Worm (Caenorhabditis elegans) whole organism, L1 larva: Measurements from ENCODE around the gene clec-125.

Experiments used
- C04F5.9 ChIP-seq: sonication (generic microtip); optimal IDR thresholded peaks from 2 replicates; lab custom pipeline; 2016; ENCODE audit warnings: missing genetic modification characterization, missing compliant biosample characterization
- C16A3.4 ChIP-seq: fragments of 150-350 bp; optimal IDR thresholded peaks from 2 replicates; lab custom pipeline; 2014; ENCODE audit warnings: missing biosample characterization, missing genetic modification characterization
- Y116A8C.19 ChIP-seq: sonication (generic microtip); optimal IDR thresholded peaks from 2 replicates; lab custom pipeline; 2016; ENCODE audit warnings: missing compliant biosample characterization, missing genetic modification characterization, borderline replicate concordance
- aha-1 ChIP-seq: fragments of 150-350 bp; optimal IDR thresholded peaks from 2 replicates; lab custom pipeline; 2014; ENCODE audit warnings: missing biosample characterization, missing genetic modification characterization
- blmp-1 ChIP-seq: fragments of 150-350 bp; optimal IDR thresholded peaks from 2 replicates; lab custom pipeline; 2014; ENCODE audit warnings: missing biosample characterization, missing genetic modification characterization
- ceh-88 ChIP-seq: fragments of 200-800 bp; sonication (Bioruptor generic); IDR thresholded peaks from 2 replicates; pipeline ENCODE4 v1.3.6; 2022; ENCODE audit warnings: missing genetic modification characterization, missing compliant biosample characterization
- ceh-90 ChIP-seq: sonication (generic microtip); optimal IDR thresholded peaks from 2 replicates; lab custom pipeline; 2016; ENCODE audit warnings: missing genetic modification characterization, missing compliant biosample characterization
- dpl-1 ChIP-seq, 3 experiments: fragments of 150-350 bp in 2 of 3; sonication (generic microtip) in 1 of 3; optimal IDR thresholded peaks; 2 replicates each; lab custom pipeline; 2014 to 2017; ENCODE audit warnings: missing biosample characterization in 3 of 3, missing genetic modification characterization in 3 of 3, missing genetic modification reagents in 3 of 3
- dsc-1 ChIP-seq: sonication (generic microtip); optimal IDR thresholded peaks from 2 replicates; lab custom pipeline; 2016; ENCODE audit warnings: mild to moderate bottlenecking, missing genetic modification characterization, missing compliant biosample characterization
- efl-1 ChIP-seq, 4 experiments: fragments of 150-350 bp; optimal IDR thresholded peaks in 3 of 4; peaks in 1 of 4; 1 replicate in 1 of 4; 2 replicates in 3 of 4; lab custom pipeline; 2014; ENCODE audit warnings: missing biosample characterization in 2 of 4, missing genetic modification characterization in 2 of 4, missing genetic modification reagents in 2 of 4
- efl-3 ChIP-seq: fragments of 200-800 bp; sonication (Bioruptor generic); optimal IDR thresholded peaks from 2 replicates; lab custom pipeline; 2018; ENCODE audit warnings: mild to moderate bottlenecking, missing genetic modification characterization, missing compliant biosample characterization
- egl-13 ChIP-seq: sonication (generic microtip); optimal IDR thresholded peaks from 2 replicates; lab custom pipeline; 2016; ENCODE audit warnings: missing genotype, missing genetic modification reagents, missing genetic modification characterization, missing compliant biosample characterization
- elt-2 ChIP-seq: sonication (generic microtip); optimal IDR thresholded peaks from 2 replicates; lab custom pipeline; 2016; ENCODE audit warnings: missing genetic modification characterization, mild to moderate bottlenecking, inconsistent platforms, missing compliant biosample characterization, missing genetic modification reagents
- elt-3 ChIP-seq, 6 experiments: fragments of 150-350 bp in 1 of 6; sonication (generic microtip); optimal IDR thresholded peaks; 2 replicates each; lab custom pipeline; 2017 to 2018; ENCODE audit warnings: missing biosample characterization in 6 of 6, missing genetic modification characterization in 6 of 6, inconsistent platforms in 1 of 6
- ets-5 ChIP-seq: fragments of 200-800 bp; sonication (Bioruptor generic); IDR thresholded peaks from 2 replicates; pipeline ENCODE4 v1.3.6; 2022; ENCODE audit warnings: missing genetic modification characterization, missing compliant biosample characterization
- fkh-4 ChIP-seq: sonication (generic microtip); optimal IDR thresholded peaks from 2 replicates; lab custom pipeline; 2016; ENCODE audit warnings: missing compliant biosample characterization, missing genetic modification characterization, borderline replicate concordance
- fos-1 ChIP-seq: fragments of 150-350 bp; optimal IDR thresholded peaks from 2 replicates; lab custom pipeline; 2014; ENCODE audit warnings: missing biosample characterization, missing genetic modification characterization
- grh-1 ChIP-seq: fragments of 200-800 bp; sonication (Bioruptor generic); IDR thresholded peaks from 2 replicates; pipeline ENCODE4 v1.3.6; 2022; ENCODE audit warnings: missing genetic modification reagents, missing genetic modification characterization, missing compliant biosample characterization
- jun-1 ChIP-seq: fragments of 150-350 bp; optimal IDR thresholded peaks from 2 replicates; lab custom pipeline; 2014; ENCODE audit warnings: missing biosample characterization, missing genetic modification reagents, missing genetic modification characterization
- lin-13 ChIP-seq: fragments of 150-350 bp; optimal IDR thresholded peaks from 2 replicates; lab custom pipeline; 2014; ENCODE audit warnings: missing biosample characterization, missing genetic modification reagents, missing genetic modification characterization
- lin-14 ChIP-seq: fragments of 200-800 bp; sonication (Bioruptor generic); optimal IDR thresholded peaks from 2 replicates; lab custom pipeline; 2018; ENCODE audit warnings: mild to moderate bottlenecking, missing genetic modification characterization, moderate library complexity, missing compliant biosample characterization
- lin-15B ChIP-seq: fragments of 150-350 bp; sonication (generic microtip); optimal IDR thresholded peaks from 3 replicates; lab custom pipeline; 2014; ENCODE audit warnings: missing biosample characterization, missing genetic modification characterization
- lin-35 ChIP-seq, 2 experiments: fragments of 150-350 bp; optimal IDR thresholded peaks; 2 replicates each; lab custom pipeline; 2014; ENCODE audit warnings: missing biosample characterization in 2 of 2, missing genetic modification characterization in 2 of 2, missing genetic modification reagents in 2 of 2
- mab-9 ChIP-seq: fragments of 200-800 bp; sonication (Bioruptor generic); IDR thresholded peaks from 2 replicates; pipeline ENCODE4 v1.3.6; 2022; ENCODE audit warnings: missing genetic modification reagents, missing genetic modification characterization, missing compliant biosample characterization
- nhr-20 ChIP-seq: sonication (generic microtip); optimal IDR thresholded peaks from 2 replicates; lab custom pipeline; 2016; ENCODE audit warnings: mild to moderate bottlenecking, missing genetic modification characterization, missing compliant biosample characterization
- nhr-237 ChIP-seq: fragments of 150-350 bp; optimal IDR thresholded peaks from 2 replicates; lab custom pipeline; 2014; ENCODE audit warnings: missing biosample characterization, missing genetic modification characterization
- nhr-28 ChIP-seq: fragments of 150-350 bp; optimal IDR thresholded peaks from 2 replicates; lab custom pipeline; 2014; ENCODE audit warnings: missing biosample characterization, missing genetic modification characterization
- nhr-76 ChIP-seq: sonication (generic microtip); optimal IDR thresholded peaks from 2 replicates; lab custom pipeline; 2017; ENCODE audit warnings: missing biosample characterization, missing genetic modification characterization
- nhr-85 ChIP-seq: sonication (generic microtip); peaks from one replicate; lab custom pipeline; 2016; ENCODE audit warnings: missing genetic modification characterization, inconsistent platforms, missing compliant biosample characterization
- nhr-90 ChIP-seq: sonication (generic microtip); optimal IDR thresholded peaks from 2 replicates; lab custom pipeline; 2016; ENCODE audit warnings: mild to moderate bottlenecking, missing genetic modification characterization, missing compliant biosample characterization; ENCODE audit not compliant: poor library complexity
- pqm-1 ChIP-seq: sonication (generic microtip); optimal IDR thresholded peaks from 3 replicates; lab custom pipeline; 2017; ENCODE audit warnings: missing biosample characterization, missing genetic modification characterization
- snu-23 ChIP-seq: sonication (generic microtip); optimal IDR thresholded peaks from 2 replicates; lab custom pipeline; 2016; ENCODE audit warnings: missing genetic modification characterization, missing compliant biosample characterization
- sptf-1 ChIP-seq: fragments of 150-350 bp; optimal IDR thresholded peaks from 2 replicates; lab custom pipeline; 2014; ENCODE audit warnings: missing biosample characterization, missing genetic modification characterization
- sup-37 ChIP-seq: fragments of 200-800 bp; sonication (Bioruptor generic); optimal IDR thresholded peaks from 2 replicates; lab custom pipeline; 2018; ENCODE audit warnings: mild to moderate bottlenecking, missing genetic modification characterization, missing compliant biosample characterization
- swsn-7 ChIP-seq: sonication (generic microtip); optimal IDR thresholded peaks from 2 replicates; lab custom pipeline; 2016; ENCODE audit warnings: missing genetic modification characterization, missing compliant biosample characterization
- tbx-2 ChIP-seq: sonication (generic microtip); optimal IDR thresholded peaks from 2 replicates; lab custom pipeline; 2016; ENCODE audit warnings: missing genetic modification characterization, missing compliant biosample characterization
- tlp-1 ChIP-seq: fragments of 150-350 bp; optimal IDR thresholded peaks from 2 replicates; lab custom pipeline; 2014; ENCODE audit warnings: missing biosample characterization, missing genetic modification characterization
- vab-15 ChIP-seq: sonication (generic microtip); optimal IDR thresholded peaks from 2 replicates; lab custom pipeline; 2017; ENCODE audit warnings: missing genotype, mild to moderate bottlenecking, missing genetic modification characterization, missing compliant biosample characterization
- xbp-1 ChIP-seq: sonication (generic microtip); optimal IDR thresholded peaks from 2 replicates; lab custom pipeline; 2016; ENCODE audit warnings: missing genetic modification characterization, missing compliant biosample characterization
- zip-4 ChIP-seq: fragments of 200-800 bp; sonication (Bioruptor generic); optimal IDR thresholded peaks from 2 replicates; lab custom pipeline; 2018; ENCODE audit warnings: mild to moderate bottlenecking, missing genetic modification characterization, moderate library complexity, missing compliant biosample characterization

Gene clec-125

DNA sequence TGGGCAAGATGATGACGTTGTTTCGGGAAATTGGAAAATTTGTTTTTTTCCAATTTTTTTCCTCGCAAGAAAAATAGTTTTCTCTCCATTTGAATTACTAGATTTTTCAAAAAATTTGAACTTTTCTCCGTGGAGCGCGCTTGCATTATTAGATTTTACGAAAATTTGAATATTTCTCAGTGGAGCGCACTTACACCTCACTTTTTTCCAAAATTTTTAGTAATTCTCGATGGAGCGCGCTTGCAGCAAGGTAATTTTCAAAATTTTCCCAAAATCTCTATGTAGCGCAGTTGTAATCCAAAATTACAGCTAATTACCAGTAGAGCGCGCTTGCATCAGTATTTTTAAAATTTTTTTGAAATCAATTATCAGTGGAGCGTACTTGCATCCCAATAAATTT, 38.9 kb downstream of the clec-125 start:
- no peak for TF ChIP-seq efl-1 (optimal IDR thresholded peaks at IDR 0.05; lab: Kevin White, UChicago)
- TF ChIP-seq efl-1 (GFP tag; optimal IDR thresholded peaks at IDR 0.05 in 1 of 2; lab: Kevin White, UChicago), result peak in 1 of 2 experiments; percentile 64
- TF ChIP-seq grh-1, result no peak
- TF ChIP-seq, all 84 proteins: peak for 1

DNA sequence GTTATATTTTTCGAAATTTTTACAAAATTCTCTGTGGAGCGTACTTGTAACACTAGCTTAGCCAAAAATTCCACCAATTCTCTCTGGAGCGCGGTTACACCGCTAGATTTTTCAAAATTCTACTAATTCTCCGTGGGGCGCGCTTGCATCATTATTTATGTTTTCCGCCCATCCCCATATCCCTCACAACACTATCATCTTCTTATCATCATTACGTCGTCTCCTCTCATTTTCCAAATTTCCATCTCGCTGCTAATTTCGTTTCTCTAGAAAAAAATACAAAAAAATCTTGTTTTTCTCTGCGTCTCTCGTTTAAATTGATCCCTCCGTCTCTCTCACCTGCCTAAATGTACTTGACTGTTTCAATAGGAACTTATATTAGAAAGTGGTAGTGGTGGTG, 39.5 kb downstream of the clec-125 start:
- TF ChIP-seq lin-14 (GFP tag; lab: Kevin White, UChicago) (peak; percentile 20), egl-13 (no peak), efl-1 (optimal IDR thresholded peaks at IDR 0.05; lab: Kevin White, UChicago) (no peak), efl-1 (GFP tag; optimal IDR thresholded peaks at IDR 0.05 in 1 of 2; lab: Kevin White, UChicago) (peak in 1 of 2 experiments; percentile 19), elt-3 (tag; optimal IDR thresholded peaks at IDR 0.05; lab: Kevin White, UChicago) (peak in 2 of 6 experiments; percentile 30 to 54), blmp-1 (tag; lab: Kevin White, UChicago) (peak; percentile 67), ceh-90 (no peak), snu-23 (GFP tag; lab: Kevin White, UChicago) (peak; percentile 29), C04F5.9 (tag; lab: Kevin White, UChicago) (no peak), nhr-90 (tag; lab: Kevin White, UChicago) (peak; percentile 27), nhr-85 (tag; lab: Kevin White, UChicago) (peak; percentile 85), tbx-2 (tag; lab: Kevin White, UChicago) (peak; percentile 4), dpl-1 (GFP tag; optimal IDR thresholded peaks at IDR 0.05; lab: Kevin White, UChicago) (peak in 1 of 3 experiments; percentile 12), nhr-20 (tag; lab: Kevin White, UChicago) (peak; percentile 55), vab-15 (tag; lab: Kevin White, UChicago) (peak; percentile 18), fos-1 (no peak), lin-13 (peak; percentile 0), dsc-1 (no peak), lin-35 (GFP tag; optimal IDR thresholded peaks at IDR 0.05; lab: Kevin White, UChicago) (peak in 1 of 2 experiments; percentile 36)

DNA sequence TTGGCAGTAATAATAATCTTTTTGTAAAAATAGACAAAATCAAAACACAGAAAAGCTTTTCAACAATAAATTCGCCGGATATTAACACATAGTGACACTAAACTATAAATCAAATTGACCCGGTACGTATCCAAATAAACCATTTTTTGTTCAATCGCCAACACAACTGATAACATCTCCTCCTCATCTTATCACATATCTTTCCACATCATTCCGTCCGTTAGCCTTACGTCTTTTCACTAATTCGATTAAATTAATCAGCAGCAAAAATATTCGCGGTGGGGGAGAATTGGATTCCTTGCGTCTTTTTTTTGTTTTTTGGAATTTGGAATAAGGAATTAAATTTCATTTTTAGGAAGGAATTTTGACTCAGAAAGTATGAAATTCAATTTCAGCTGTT, 40.8 kb downstream of the clec-125 start:
- TF ChIP-seq sup-37 (no peak), fkh-4 (tag; lab: Kevin White, UChicago) (no peak), jun-1 (tag; lab: Kevin White, UChicago) (no peak), tlp-1 (tag; lab: Kevin White, UChicago) (no peak), ets-5 (no peak), sptf-1 (tag; lab: Kevin White, UChicago) (no peak), elt-3 (tag; optimal IDR thresholded peaks at IDR 0.05; lab: Kevin White, UChicago) (peak in 4 of 6 experiments; percentile 10 to 78 (median 48)), blmp-1 (tag; lab: Kevin White, UChicago) (peak; percentile 68), nhr-90 (tag; lab: Kevin White, UChicago) (no peak), efl-3 (GFP tag; lab: Kevin White, UChicago) (no peak), ceh-88 (GFP tag; lab: Robert Waterston, UW) (no peak), Y116A8C.19 (no peak), nhr-237 (tag; lab: Kevin White, UChicago) (no peak), efl-1 (optimal IDR thresholded peaks at IDR 0.05; lab: Kevin White, UChicago) (no peak), efl-1 (GFP tag; optimal IDR thresholded peaks at IDR 0.05 in 1 of 2; lab: Kevin White, UChicago) (no peak), lin-14 (GFP tag; lab: Kevin White, UChicago) (peak; percentile 13)

DNA sequence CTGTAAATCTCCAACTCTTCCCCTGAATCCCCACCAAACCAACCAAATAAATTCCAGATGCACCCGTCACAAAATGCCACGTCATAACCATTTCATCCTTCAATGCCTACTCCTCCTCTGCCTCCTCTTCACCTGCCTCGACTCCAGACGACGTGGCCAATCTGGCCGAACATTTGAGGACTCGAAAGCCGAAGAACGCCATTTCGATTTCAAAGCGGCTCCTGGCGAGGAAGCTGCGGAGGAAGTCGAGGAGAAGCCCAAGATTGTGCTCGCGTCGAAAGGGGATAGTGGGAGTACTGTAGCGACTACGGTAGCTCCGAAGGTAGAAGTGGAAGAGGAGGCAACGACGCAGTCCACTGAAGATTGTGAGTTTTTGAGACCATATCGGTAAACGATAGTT, 41.6 kb downstream of the clec-125 start, which contains the start of gene lgc-45:
TSS of gene lgc-45 (plus strand) at position 56 of the 400 bp plus-strand sequence.
- TF ChIP-seq pqm-1, result no peak
- TF ChIP-seq swsn-7 (tag; lab: Kevin White, UChicago), result no peak
- no peak for TF ChIP-seq mab-9
- no peak for TF ChIP-seq zip-4 (GFP tag; lab: Kevin White, UChicago)
- TF ChIP-seq lin-13, result no peak
- TF ChIP-seq lin-15B (tag; lab: Kevin White, UChicago), result no peak
- TF ChIP-seq C16A3.4, result no peak
- no peak for TF ChIP-seq nhr-76 (tag; lab: Kevin White, UChicago)
- no peak for TF ChIP-seq nhr-28 (tag; lab: Kevin White, UChicago)
- TF ChIP-seq aha-1, result no peak
- TF ChIP-seq xbp-1, result no peak
- no peak for TF ChIP-seq elt-2 (tag; lab: Kevin White, UChicago)
- TF ChIP-seq Y116A8C.19, result no peak
- TF ChIP-seq jun-1 (tag; lab: Kevin White, UChicago), result no peak
